Worm (Caenorhabditis elegans): Measurements from ENCODE around the gene cyn-3.

ce11 chrV:15216705-15217104 is 27.0 kb downstream of the cyn-3 start, which contains the start of gene sri-25:
- TF ChIP-seq ceh-28 (tag; optimal IDR thresholded peaks at IDR 0.05) (no peak), lir-3 (tag; optimal IDR thresholded peaks at IDR 0.05) (no peak), unc-62 (GFP tag; optimal IDR thresholded peaks at IDR 0.05 in 1 of 2) (no peak), unc-62 (tag; optimal IDR thresholded peaks at IDR 0.05) (no peak)
